Fruit fly (Drosophila melanogaster) whole organism, wandering third instar larva: ENCODE measurements around the gene Acbp3.

Source experiments
- Abd-B ChIP-seq: fragments of >200 bp; optimal IDR thresholded peaks from 2 replicates; lab custom pipeline; 2017; ENCODE audit warnings: missing biosample characterization, missing genetic modification characterization
- Dfd ChIP-seq: fragments of >200 bp; optimal IDR thresholded peaks from 2 replicates; lab custom pipeline; 2017; ENCODE audit warnings: missing biosample characterization, missing genetic modification characterization
- GATAd ChIP-seq: sonication (Bioruptor generic); optimal IDR thresholded peaks from 2 replicates; lab custom pipeline; 2016; ENCODE audit warnings: missing biosample characterization, missing genetic modification characterization
- HLH106 ChIP-seq: fragments of 200-800 bp; optimal IDR thresholded peaks from 3 replicates; lab custom pipeline; 2019; ENCODE audit warnings: missing biosample characterization, mild to moderate bottlenecking, missing genetic modification characterization, moderate library complexity
- Hnf4 ChIP-seq: fragments of 200-800 bp; sonication (Bioruptor generic); optimal IDR thresholded peaks from 2 replicates; lab custom pipeline; 2016; ENCODE audit warnings: missing biosample characterization, mild to moderate bottlenecking, missing genetic modification characterization
- Hr83 ChIP-seq: fragments of 200-300 bp; sonication (Bioruptor generic); optimal IDR thresholded peaks from 2 replicates; lab custom pipeline; 2016; ENCODE audit warnings: missing biosample characterization, mild to moderate bottlenecking, missing genetic modification characterization, moderate library complexity; ENCODE audit not compliant: poor library complexity, severe bottlenecking
- Jra ChIP-seq: sonication (Bioruptor generic); optimal IDR thresholded peaks from 2 replicates; lab custom pipeline; 2016; ENCODE audit warnings: missing biosample characterization, missing genetic modification characterization
- Mio ChIP-seq: sonication (Bioruptor generic); optimal IDR thresholded peaks from 2 replicates; lab custom pipeline; 2016; ENCODE audit warnings: missing biosample characterization, missing genetic modification characterization
- Myc ChIP-seq: fragments of >200 bp; optimal IDR thresholded peaks from 2 replicates; lab custom pipeline; 2017
- Sp1 ChIP-seq: fragments of 200-800 bp; sonication (Bioruptor generic); optimal IDR thresholded peaks from 3 replicates; lab custom pipeline; 2019; ENCODE audit warnings: missing biosample characterization, mild to moderate bottlenecking, missing genetic modification characterization, moderate library complexity
- Vsx2 ChIP-seq: fragments of 200-300, 225-300 bp; sonication (Bioruptor generic); optimal IDR thresholded peaks from 2 replicates; lab custom pipeline; 2018; ENCODE audit warnings: missing biosample characterization, missing genetic modification characterization; ENCODE audit not compliant: partially characterized antibody
- dl ChIP-seq, 2 experiments: fragments of 175-275, 200-275 bp in 1 of 2; fragments of 200-275 bp in 1 of 2; sonication (Bioruptor generic); optimal IDR thresholded peaks; lab custom pipeline; 2018; ENCODE audit warnings: mild to moderate bottlenecking in 2 of 2, missing biosample characterization in 2 of 2, missing genetic modification characterization in 2 of 2, moderate library complexity in 2 of 2; ENCODE audit not compliant: partially characterized antibody in 2 of 2, insufficient read depth in 1 of 2
- dsf ChIP-seq: sonication (Bioruptor generic); optimal IDR thresholded peaks from 2 replicates; lab custom pipeline; 2016; ENCODE audit warnings: missing biosample characterization, missing genetic modification characterization, borderline replicate concordance
- foxo ChIP-seq, 2 experiments: fragments of 200-800 bp; sonication (Bioruptor generic); optimal IDR thresholded peaks; 2 replicates in 1 of 2; 3 replicates in 1 of 2; lab custom pipeline; 2016 to 2017; ENCODE audit warnings: missing biosample characterization in 2 of 2, missing genetic modification characterization in 2 of 2
- fru ChIP-seq: fragments of 200-800 bp; sonication (Bioruptor generic); optimal IDR thresholded peaks from 3 replicates; lab custom pipeline; 2016; ENCODE audit warnings: missing biosample characterization, mild to moderate bottlenecking, missing genetic modification characterization
- h ChIP-seq: fragments of 200-800 bp; sonication (Bioruptor generic); optimal IDR thresholded peaks from 3 replicates; lab custom pipeline; 2016; ENCODE audit warnings: missing biosample characterization, mild to moderate bottlenecking, missing genetic modification characterization
- jim ChIP-seq: fragments of 175-275, 200-325 bp; sonication (Bioruptor generic); optimal IDR thresholded peaks from 2 replicates; lab custom pipeline; 2016; ENCODE audit warnings: missing biosample characterization, mild to moderate bottlenecking, missing genetic modification characterization
- pan ChIP-seq: fragments of >200 bp; optimal IDR thresholded peaks from 2 replicates; lab custom pipeline; 2017
- psq ChIP-seq: fragments of 200-800 bp; sonication (Bioruptor generic); optimal IDR thresholded peaks from 3 replicates; lab custom pipeline; 2017; ENCODE audit warnings: missing biosample characterization, mild to moderate bottlenecking, missing genetic modification characterization, moderate library complexity
- tai ChIP-seq: sonication (Bioruptor generic); optimal IDR thresholded peaks from 2 replicates; lab custom pipeline; 2016; ENCODE audit warnings: missing biosample characterization, missing genetic modification characterization
- woc ChIP-seq: sonication (Bioruptor generic); optimal IDR thresholded peaks from 2 replicates; lab custom pipeline; 2016; ENCODE audit warnings: missing biosample characterization, mild to moderate bottlenecking, missing genetic modification characterization

Gene Acbp3

DNA sequence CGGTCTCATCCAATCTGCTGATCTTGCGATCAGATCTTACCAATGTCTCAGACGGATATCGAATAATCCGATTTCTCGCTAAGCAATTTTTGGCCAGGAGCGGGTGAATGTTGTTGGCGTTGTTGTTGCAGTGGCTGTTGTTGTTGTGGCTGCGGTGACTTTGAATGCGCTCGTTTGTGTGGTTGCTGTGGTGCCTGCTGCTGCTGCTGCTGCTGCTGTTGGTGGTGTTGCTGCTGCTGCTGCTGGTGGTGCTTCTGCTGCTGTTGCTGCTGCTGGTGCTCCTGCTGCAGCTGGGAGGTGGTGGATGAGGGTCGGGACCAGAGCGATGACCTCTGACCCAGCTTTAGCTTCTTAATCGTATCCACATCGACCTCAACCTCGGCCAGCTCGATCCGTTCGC, 30.6 kb downstream of the Acbp3 start:
- TF ChIP-seq h = no peak
- TF ChIP-seq Abd-B (GFP tag; lab: Kevin White, UChicago) = no peak
- no peak for TF ChIP-seq woc (GFP tag; lab: Kevin White, UChicago)
- peak; percentile 93 for TF ChIP-seq Dfd
- TF ChIP-seq jim (GFP tag; lab: Kevin White, UChicago) = no peak
- TF ChIP-seq pan (lab: Kevin White, UChicago) = no peak
- TF ChIP-seq Vsx2 (GFP tag; lab: Kevin White, UChicago) = no peak
- TF ChIP-seq Sp1 = no peak
- no peak for TF ChIP-seq tai (GFP tag; lab: Kevin White, UChicago)

DNA sequence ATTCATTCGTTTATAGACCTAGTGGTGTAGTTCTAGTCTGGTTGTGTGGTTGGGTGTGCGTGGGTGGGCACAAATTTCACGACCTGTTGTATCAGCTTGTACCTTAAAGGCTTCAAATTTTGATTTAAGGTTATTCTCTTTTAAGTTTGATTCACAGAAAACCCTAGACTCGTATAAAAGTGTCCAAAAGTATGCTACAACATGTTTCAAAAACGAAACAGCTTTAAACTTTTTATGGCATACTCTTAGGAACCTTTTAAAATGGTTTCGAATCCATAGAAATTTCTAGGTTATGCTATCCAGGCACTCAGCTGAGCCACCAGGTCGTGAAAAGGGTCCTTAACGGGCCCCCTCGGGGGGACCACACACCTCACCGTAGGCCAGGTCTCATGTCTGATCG, 31.2 kb downstream of the Acbp3 start:
- TF ChIP-seq h (no peak), Myc (lab: Kevin White, UChicago) (no peak), foxo (GFP tag; optimal IDR thresholded peaks at IDR 0.05; lab: Kevin White, UChicago) (no peak), Hr83 (GFP tag; lab: Kevin White, UChicago) (no peak), woc (GFP tag; lab: Kevin White, UChicago) (no peak), dl (GFP tag; optimal IDR thresholded peaks at IDR 0.05; lab: Kevin White, UChicago; ENCODE audit: insufficient read depth in 1 of 2, partially characterized antibody in 2 of 2) (no peak), Hnf4 (GFP tag; lab: Kevin White, UChicago) (no peak), Mio (GFP tag; lab: Kevin White, UChicago) (no peak), Jra (GFP tag; lab: Kevin White, UChicago) (no peak), pan (lab: Kevin White, UChicago) (no peak), psq (GFP tag; lab: Kevin White, UChicago) (no peak), GATAd (no peak), dsf (no peak), fru (GFP tag; lab: Kevin White, UChicago) (no peak), Dfd (no peak), HLH106 (tag; lab: Kevin White, UChicago) (no peak)
